Fruit fly (Drosophila melanogaster) whole organism, prepupa: ENCODE data around the gene Rab9.

Experiments used
- CG8632 ChIP-seq: fragments of 200-800 bp; sonication (Bioruptor generic); optimal IDR thresholded peaks from 3 replicates; lab custom pipeline; 2016; ENCODE audit warnings: missing biosample characterization, missing genetic modification characterization
- Hr38 ChIP-seq: sonication (Bioruptor generic); optimal IDR thresholded peaks from 2 replicates; lab custom pipeline; 2016; ENCODE audit warnings: missing biosample characterization, missing genetic modification characterization
- Sox102F ChIP-seq: fragments of 200-800 bp; sonication (Bioruptor generic); optimal IDR thresholded peaks from 2 replicates; lab custom pipeline; 2016; ENCODE audit warnings: missing biosample characterization, mild to moderate bottlenecking, missing genetic modification characterization
- vri ChIP-seq: fragments of 200-800 bp; sonication (Bioruptor generic); optimal IDR thresholded peaks from 3 replicates; lab custom pipeline; 2016; ENCODE audit warnings: missing biosample characterization, mild to moderate bottlenecking, missing genetic modification characterization

DNA sequence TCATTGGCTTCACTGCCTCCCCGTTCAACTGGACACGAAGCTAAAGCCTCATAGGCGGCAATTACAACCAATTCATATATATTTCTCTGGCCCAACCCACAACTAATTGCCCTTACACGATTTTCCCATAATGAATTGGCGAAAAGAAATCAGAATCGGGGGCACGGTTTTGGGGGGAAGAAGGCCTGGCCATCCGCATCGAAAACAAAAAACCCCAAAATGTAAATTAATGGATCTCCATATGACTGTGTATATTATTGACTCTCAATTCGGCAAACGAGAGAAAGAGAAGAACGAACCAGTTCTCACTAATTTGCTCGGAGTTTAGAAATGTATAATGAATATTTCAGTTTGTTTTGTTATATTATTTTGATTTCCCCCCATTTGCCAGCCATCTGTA, 43.4 kb upstream of the Rab9 start:
- no peak for TF ChIP-seq vri (GFP tag; lab: Kevin White, UChicago)
- no peak for TF ChIP-seq Hr38 (GFP tag; lab: Kevin White, UChicago)
- TF ChIP-seq Sox102F, result no peak
- no peak for TF ChIP-seq CG8632
